Worm (Caenorhabditis elegans) whole organism, young adult: ENCODE results near the gene K10H10.10.

Source experiments
- B0019.2 ChIP-seq: fragments of 200-800 bp; sonication (Bioruptor generic); conservative IDR thresholded peaks from 2 replicates; pipeline ENCODE4 v1.3.6; 2022; ENCODE audit warnings: missing genetic modification reagents, missing genetic modification characterization, missing compliant biosample characterization
- B0035.1 ChIP-seq: sonication (generic microtip); optimal IDR thresholded peaks from 2 replicates; lab custom pipeline; 2016; ENCODE audit warnings: missing genetic modification characterization, mild to moderate bottlenecking, missing compliant biosample characterization, missing genotype, missing genetic modification reagents
- F10E7.11 ChIP-seq: sonication (generic microtip); optimal IDR thresholded peaks from 2 replicates; lab custom pipeline; 2017; ENCODE audit warnings: mild to moderate bottlenecking, missing genetic modification characterization, moderate library complexity, missing compliant biosample characterization
- F52B5.7 ChIP-seq: sonication (generic microtip); optimal IDR thresholded peaks from 2 replicates; lab custom pipeline; 2016; ENCODE audit warnings: mild to moderate bottlenecking, missing genetic modification characterization, missing compliant biosample characterization
- F55B11.4 ChIP-seq: sonication (generic microtip); optimal IDR thresholded peaks from 2 replicates; lab custom pipeline; 2016; ENCODE audit warnings: missing compliant biosample characterization, missing genetic modification characterization, borderline replicate concordance; ENCODE audit not compliant: insufficient read depth
- F57C9.4 ChIP-seq: sonication (generic microtip); optimal IDR thresholded peaks from 2 replicates; lab custom pipeline; 2017; ENCODE audit warnings: mild to moderate bottlenecking, missing genetic modification characterization, missing compliant biosample characterization
- K11D2.4 ChIP-seq: fragments of 200-800 bp; sonication (Bioruptor generic); IDR thresholded peaks from 2 replicates; pipeline ENCODE4 v1.3.6; 2022; ENCODE audit warnings: missing genetic modification reagents, missing genetic modification characterization, missing compliant biosample characterization
- T07F8.4 ChIP-seq: sonication (generic microtip); optimal IDR thresholded peaks from 2 replicates; lab custom pipeline; 2016; ENCODE audit warnings: mild to moderate bottlenecking, missing genetic modification characterization, moderate library complexity, missing compliant biosample characterization
- T26A5.8 ChIP-seq: sonication (generic microtip); optimal IDR thresholded peaks from 2 replicates; lab custom pipeline; 2016; ENCODE audit warnings: missing genetic modification characterization, missing compliant biosample characterization
- Y53F4B.3 ChIP-seq: fragments of 200-800 bp; sonication (Bioruptor generic); IDR thresholded peaks from 2 replicates; pipeline ENCODE4 v1.3.6; 2022; ENCODE audit warnings: missing genetic modification reagents, missing genetic modification characterization, missing compliant biosample characterization
- Y53G8AR.9 ChIP-seq: fragments of 200-800 bp; sonication (Bioruptor generic); conservative IDR thresholded peaks from 2 replicates; pipeline ENCODE4 v1.3.6; 2022; ENCODE audit warnings: missing genetic modification reagents, missing genetic modification characterization, missing compliant biosample characterization
- Y95B8A.8 ChIP-seq: fragments of 200-800 bp; sonication (Bioruptor generic); IDR thresholded peaks from 2 replicates; pipeline ENCODE4 v1.3.6; 2022; ENCODE audit warnings: missing genetic modification reagents, missing genetic modification characterization, missing compliant biosample characterization
- ZK185.1 ChIP-seq: sonication (generic microtip); optimal IDR thresholded peaks from 2 replicates; lab custom pipeline; 2016; ENCODE audit warnings: mild to moderate bottlenecking, missing genetic modification characterization, missing compliant biosample characterization; ENCODE audit not compliant: poor library complexity, severe bottlenecking
- aptf-2 ChIP-seq: fragments of 200-800 bp; sonication (Bioruptor generic); conservative IDR thresholded peaks from 2 replicates; pipeline ENCODE4 v1.3.6; 2022; ENCODE audit warnings: missing genetic modification reagents, missing genetic modification characterization, missing compliant biosample characterization
- attf-3 ChIP-seq: fragments of 200-800 bp; sonication (Bioruptor generic); conservative IDR thresholded peaks from 2 replicates; pipeline ENCODE4 v1.3.6; 2022; ENCODE audit warnings: missing genetic modification reagents, missing genetic modification characterization, missing compliant biosample characterization
- cebp-1 ChIP-seq, 2 experiments: fragments of 200-800 bp in 1 of 2; sonication (Bioruptor generic) in 1 of 2; sonication (generic microtip) in 1 of 2; IDR thresholded peaks in 1 of 2; optimal IDR thresholded peaks in 1 of 2; 2 replicates each; pipeline versions ENCODE4 v1.3.6 to Lab custom; 2017 to 2022; ENCODE audit warnings: missing compliant biosample characterization in 2 of 2, missing genetic modification characterization in 2 of 2, mild to moderate bottlenecking in 1 of 2, missing genetic modification reagents in 1 of 2, moderate library complexity in 1 of 2
- ceh-79 ChIP-seq: sonication (generic microtip); optimal IDR thresholded peaks from 2 replicates; lab custom pipeline; 2017; ENCODE audit warnings: mild to moderate bottlenecking, missing genetic modification characterization, missing compliant biosample characterization
- die-1 ChIP-seq: sonication (generic microtip); optimal IDR thresholded peaks from 2 replicates; lab custom pipeline; 2016; ENCODE audit warnings: missing genotype, mild to moderate bottlenecking, missing genetic modification characterization, missing compliant biosample characterization
- dpl-1 ChIP-seq: fragments of 150-350 bp; optimal IDR thresholded peaks from 2 replicates; lab custom pipeline; 2014; ENCODE audit warnings: missing biosample characterization, missing genetic modification reagents, missing genetic modification characterization
- efl-1 ChIP-seq: fragments of 150-350 bp; optimal IDR thresholded peaks from 2 replicates; lab custom pipeline; 2014; ENCODE audit warnings: missing biosample characterization, missing genetic modification reagents, missing genetic modification characterization
- egrh-3 ChIP-seq: fragments of 200-800 bp; sonication (Bioruptor generic); IDR thresholded peaks from 2 replicates; pipeline ENCODE4 v1.3.6; 2022; ENCODE audit warnings: missing genetic modification reagents, missing genetic modification characterization, missing compliant biosample characterization
- hmg-1.2 ChIP-seq: fragments of 200-800 bp; sonication (Bioruptor generic); IDR thresholded peaks from 2 replicates; pipeline ENCODE4 v1.3.6; 2022; ENCODE audit warnings: missing genetic modification reagents, missing genetic modification characterization, missing compliant biosample characterization
- hsf-1 ChIP-seq: fragments of 200-800 bp; sonication (Bioruptor generic); IDR thresholded peaks from 2 replicates; pipeline ENCODE4 v1.3.6; 2022; ENCODE audit warnings: missing genetic modification reagents, missing genetic modification characterization, missing compliant biosample characterization
- lag-1 ChIP-seq: fragments of 200-800 bp; sonication (Bioruptor generic); IDR thresholded peaks from 2 replicates; pipeline ENCODE4 v1.3.6; 2022; ENCODE audit warnings: missing genetic modification reagents, missing genetic modification characterization, missing compliant biosample characterization
- let-526 ChIP-seq: fragments of 200-800 bp; sonication (Bioruptor generic); IDR thresholded peaks from 2 replicates; pipeline ENCODE4 v1.3.6; 2022; ENCODE audit warnings: missing genetic modification reagents, missing genetic modification characterization, missing compliant biosample characterization
- lin-26 ChIP-seq: fragments of 200-800 bp; sonication (Bioruptor generic); IDR thresholded peaks from 2 replicates; pipeline ENCODE4 v1.3.6; 2022; ENCODE audit warnings: missing genetic modification reagents, missing genetic modification characterization, missing compliant biosample characterization
- madf-8 ChIP-seq: fragments of 200-800 bp; sonication (Bioruptor generic); conservative IDR thresholded peaks from 2 replicates; pipeline ENCODE4 v1.3.6; 2022; ENCODE audit warnings: missing genetic modification reagents, missing genetic modification characterization, missing compliant biosample characterization
- mcd-1 ChIP-seq: fragments of 200-800 bp; sonication (Bioruptor generic); IDR thresholded peaks from 2 replicates; pipeline ENCODE4 v1.3.6; 2022; ENCODE audit warnings: missing genetic modification reagents, missing genetic modification characterization, missing compliant biosample characterization
- mel-28 ChIP-seq: sonication (generic microtip); optimal IDR thresholded peaks from 2 replicates; lab custom pipeline; 2016; ENCODE audit warnings: borderline replicate concordance, mild to moderate bottlenecking, missing genetic modification characterization, missing compliant biosample characterization
- mxl-1 ChIP-seq: sonication (generic microtip); optimal IDR thresholded peaks from 2 replicates; lab custom pipeline; 2016; ENCODE audit warnings: missing genetic modification characterization, missing compliant biosample characterization
- nfyb-1 ChIP-seq: fragments of 200-800 bp; sonication (Bioruptor generic); IDR thresholded peaks from 2 replicates; pipeline ENCODE4 v1.3.6; 2022; ENCODE audit warnings: missing genetic modification reagents, missing genetic modification characterization, missing compliant biosample characterization
- nhr-90 ChIP-seq: sonication (generic microtip); optimal IDR thresholded peaks from 2 replicates; lab custom pipeline; 2016; ENCODE audit warnings: missing genotype, mild to moderate bottlenecking, missing genetic modification characterization, missing compliant biosample characterization
- pbrm-1 ChIP-seq: fragments of 200-800 bp; sonication (Bioruptor generic); IDR thresholded peaks from 2 replicates; pipeline ENCODE4 v1.3.6; 2022; ENCODE audit warnings: missing genetic modification reagents, missing genetic modification characterization, missing compliant biosample characterization
- sea-2 ChIP-seq: fragments of 200-800 bp; sonication (Bioruptor generic); IDR thresholded peaks from 2 replicates; pipeline ENCODE4 v1.3.6; 2022; ENCODE audit warnings: missing genetic modification characterization, missing compliant biosample characterization
- snpc-4 ChIP-seq, 5 experiments: fragments of 150-350 bp in 1 of 5; sonication (generic microtip) in 4 of 5; optimal IDR thresholded peaks; 2 replicates each; lab custom pipeline; 2014 to 2018; ENCODE audit warnings: missing genetic modification characterization in 5 of 5, missing biosample characterization in 3 of 5, antibody characterized with exemption in 2 of 5, mild to moderate bottlenecking in 2 of 5, missing compliant biosample characterization in 2 of 5, missing genotype in 2 of 5, moderate library complexity in 2 of 5, missing genetic modification reagents in 1 of 5
- tbx-9 ChIP-seq: sonication (generic microtip); optimal IDR thresholded peaks from 2 replicates; lab custom pipeline; 2016; ENCODE audit warnings: borderline replicate concordance, missing genetic modification characterization, inconsistent platforms, missing compliant biosample characterization
- tlf-1 ChIP-seq: fragments of 200-800 bp; sonication (Bioruptor generic); optimal IDR thresholded peaks from 2 replicates; lab custom pipeline; 2018; ENCODE audit warnings: mild to moderate bottlenecking, missing genetic modification characterization, missing compliant biosample characterization
- unc-62 ChIP-seq: fragments of 150-350 bp; optimal IDR thresholded peaks from 2 replicates; lab custom pipeline; 2014; ENCODE audit warnings: missing biosample characterization, missing genetic modification reagents, missing genetic modification characterization
- zfh-2 ChIP-seq: fragments of 200-800 bp; sonication (Bioruptor generic); conservative IDR thresholded peaks from 2 replicates; pipeline ENCODE4 v1.3.6; 2022; ENCODE audit warnings: missing genetic modification reagents, missing genetic modification characterization, missing compliant biosample characterization
- zim-3 ChIP-seq: sonication (generic microtip); optimal IDR thresholded peaks from 2 replicates; lab custom pipeline; 2017; ENCODE audit warnings: mild to moderate bottlenecking, missing genetic modification characterization, moderate library complexity, missing compliant biosample characterization
- ztf-6 ChIP-seq: fragments of 200-800 bp; sonication (Bioruptor generic); IDR thresholded peaks from 2 replicates; pipeline ENCODE4 v1.3.6; 2022; ENCODE audit warnings: missing genetic modification reagents, missing genetic modification characterization, missing compliant biosample characterization

K10H10.10 gene

DNA sequence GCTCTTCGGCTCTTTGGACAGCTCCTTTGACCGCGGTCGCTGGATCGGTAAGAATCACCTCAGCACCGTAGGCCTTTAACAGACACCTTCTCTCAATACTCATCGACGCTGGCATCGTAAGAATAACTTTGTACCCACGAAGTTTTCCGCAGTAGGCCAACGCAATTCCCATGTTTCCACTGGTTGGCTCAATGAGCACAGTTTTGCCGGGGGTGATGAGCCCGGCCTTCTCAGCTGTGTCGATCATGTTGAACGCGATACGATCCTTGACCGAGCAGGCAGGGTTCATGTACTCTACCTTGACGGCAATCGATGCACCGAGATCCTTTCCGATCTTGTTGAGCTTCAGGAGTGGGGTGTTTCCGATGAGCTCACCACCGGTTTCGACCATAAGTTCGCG lies 13.6 kb upstream of the K10H10.10 start (continued):
- TF ChIP-seq cebp-1 (GFP tag; IDR thresholded peaks at IDR 0.05; lab: Robert Waterston, UW) (no peak), cebp-1 (tag; optimal IDR thresholded peaks at IDR 0.05; lab: Kevin White, UChicago) (no peak), unc-62 (no peak), nfyb-1 (GFP tag; lab: Robert Waterston, UW) (0 out of 2 replicates have a peak, but pooled peaks have one; percentile 39), B0035.1 (tag; lab: Kevin White, UChicago) (no peak), F55B11.4 (no peak), F57C9.4 (tag; lab: Kevin White, UChicago) (no peak), madf-8 (no peak), mcd-1 (GFP tag; lab: Robert Waterston, UW) (0 out of 2 replicates have a peak, but pooled peaks have one; percentile 12), nhr-90 (no peak)

DNA sequence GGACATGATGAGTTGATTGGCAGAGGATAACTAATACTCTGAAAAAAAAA lies 13.3 kb upstream of the K10H10.10 start, which contains the start of gene cysl-2:
Gene cysl-2, minus strand, starts transcription at position 38 of the 50 bp plus-strand sequence.
- TF ChIP-seq F55B11.4: no peak
- TF ChIP-seq mcd-1 (GFP tag; lab: Robert Waterston, UW): 0 out of 2 replicates have a peak, but pooled peaks have one; percentile 3
- no peak for TF ChIP-seq pbrm-1
- TF ChIP-seq T26A5.8 (tag; lab: Kevin White, UChicago): no peak

DNA sequence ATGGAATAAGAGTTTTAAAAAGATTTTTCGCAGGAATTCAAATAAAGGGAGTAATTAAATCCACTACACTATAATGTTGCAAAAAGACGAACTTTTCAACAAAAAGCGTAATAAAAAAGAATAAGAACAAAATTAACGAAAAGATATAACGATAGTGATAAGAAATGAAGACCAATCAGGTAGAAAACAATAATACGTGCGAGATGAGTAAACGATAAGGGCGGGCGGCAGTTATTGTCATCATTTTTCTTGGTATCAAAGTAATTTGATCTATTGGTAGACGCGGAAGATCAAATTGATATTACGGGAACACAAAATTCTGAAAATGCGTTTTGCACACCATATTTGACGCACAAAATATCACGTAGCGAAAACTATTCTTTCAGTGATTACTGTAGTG lies 13.1 kb upstream of the K10H10.10 start:
- TF ChIP-seq F57C9.4 (tag; lab: Kevin White, UChicago) (no peak), hsf-1 (GFP tag; lab: Robert Waterston, UW) (no peak)

DNA sequence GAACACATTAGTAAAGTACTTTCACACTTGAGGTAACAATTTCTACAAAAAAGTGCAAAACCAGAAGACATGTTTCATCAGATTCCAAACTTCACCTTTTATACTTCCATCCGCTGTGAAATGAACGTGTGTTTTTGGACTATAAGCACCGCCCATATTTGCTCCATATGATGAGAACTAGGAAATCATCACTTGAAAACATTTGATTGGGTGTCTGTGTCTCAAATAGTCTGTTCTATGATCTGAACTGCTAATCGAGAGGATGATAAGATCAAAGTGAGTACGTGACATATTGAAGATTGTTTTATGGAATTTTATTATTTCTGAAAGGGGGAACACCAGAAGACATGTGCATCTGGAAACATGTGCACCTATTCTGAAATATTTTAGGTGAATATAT lies 12.2 kb upstream of the K10H10.10 start:
- TF ChIP-seq tlf-1 (GFP tag; lab: Kevin White, UChicago): no peak
- TF ChIP-seq lin-26 (GFP tag; lab: Robert Waterston, UW): 0 out of 2 replicates have a peak, but pooled peaks have one; percentile 34

DNA sequence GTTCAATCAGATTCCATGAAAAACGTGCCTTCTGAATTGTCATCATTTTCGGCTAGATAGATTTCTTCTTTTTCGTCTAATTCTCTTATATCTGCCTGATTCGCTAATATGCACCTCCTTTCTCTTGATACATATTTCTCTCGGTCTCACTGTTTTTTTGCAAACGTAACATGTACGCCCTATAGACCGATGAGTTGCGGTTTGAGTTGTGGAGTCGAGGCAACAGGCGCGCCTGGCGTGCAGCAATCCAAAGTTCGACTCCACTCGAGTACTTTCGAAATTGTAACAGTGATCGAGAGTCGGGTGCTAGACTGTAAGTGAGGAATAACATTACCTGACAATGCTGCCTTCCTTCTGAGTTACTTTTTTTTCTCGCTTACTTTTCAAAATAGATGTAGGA lies 10.8 kb upstream of the K10H10.10 start:
- peak; percentile 87 for TF ChIP-seq ZK185.1 (tag; lab: Kevin White, UChicago)
- peak; percentile 86 for TF ChIP-seq snpc-4 (GFP tag; optimal IDR thresholded peaks at IDR 0.05; lab: Kevin White, UChicago)
- TF ChIP-seq snpc-4 (tag; optimal IDR thresholded peaks at IDR 0.05; lab: Kevin White, UChicago): peak; percentile 76 to 92 (median 88)
- TF ChIP-seq dpl-1 (GFP tag; lab: Kevin White, UChicago): peak; percentile 14
- peak; percentile 83 for TF ChIP-seq K11D2.4 (GFP tag; lab: Robert Waterston, UW)
- TF ChIP-seq Y95B8A.8 (GFP tag; lab: Robert Waterston, UW): peak; percentile 77; the same call in 1 of the 2 replicates
- TF ChIP-seq F10E7.11 (tag; lab: Kevin White, UChicago): peak; percentile 70
- TF ChIP-seq mel-28: peak; percentile 83
- TF ChIP-seq Y53G8AR.9 (GFP tag; lab: Robert Waterston, UW): peak; percentile 84
- TF ChIP-seq let-526 (GFP tag; lab: Robert Waterston, UW): peak; percentile 55; the same call in 1 of the 2 replicates
- TF ChIP-seq T07F8.4: peak; percentile 91
- peak; percentile 86; the same call in 1 of the 2 replicates for TF ChIP-seq sea-2 (GFP tag; lab: Robert Waterston, UW)
- TF ChIP-seq die-1 (tag; lab: Kevin White, UChicago): peak; percentile 96
- TF ChIP-seq Y53F4B.3 (GFP tag; lab: Robert Waterston, UW): no peak; the same call in 1 of the 2 replicates
- TF ChIP-seq egrh-3 (GFP tag; lab: Robert Waterston, UW): peak; percentile 58; the same call in 1 of the 2 replicates
- peak; percentile 84 for TF ChIP-seq hmg-1.2 (GFP tag; lab: Robert Waterston, UW)
- peak; percentile 96 for TF ChIP-seq zim-3
- 0 out of 2 replicates have a peak, but pooled peaks have one; percentile 29 for TF ChIP-seq attf-3 (GFP tag; lab: Robert Waterston, UW)
- peak; percentile 9 for TF ChIP-seq efl-1 (GFP tag; lab: Kevin White, UChicago)
- TF ChIP-seq ztf-6 (GFP tag; lab: Robert Waterston, UW): peak; percentile 77; the same call in 1 of the 2 replicates
- TF ChIP-seq T26A5.8 (tag; lab: Kevin White, UChicago): peak; percentile 16
- peak; percentile 59 for TF ChIP-seq tbx-9 (tag; lab: Kevin White, UChicago)
- TF ChIP-seq B0019.2 (GFP tag; lab: Robert Waterston, UW): peak; percentile 42; the same call in 1 of the 2 replicates
- peak; percentile 72; the same call in 1 of the 2 replicates for TF ChIP-seq aptf-2 (GFP tag; lab: Robert Waterston, UW)
- TF ChIP-seq lag-1 (GFP tag; lab: Robert Waterston, UW): no peak
- peak; percentile 58 for TF ChIP-seq ceh-79
- peak; percentile 95 for TF ChIP-seq mxl-1 (tag; lab: Kevin White, UChicago)
- peak; percentile 95 for TF ChIP-seq F52B5.7 (tag; lab: Kevin White, UChicago)
- 0 out of 2 replicates have a peak, but pooled peaks have one; percentile 53 for TF ChIP-seq zfh-2 (GFP tag; lab: Robert Waterston, UW)
